Worm (Caenorhabditis elegans) whole organism, late embryonic: ENCODE data around the gene fbxb-103.

Experiments
- ceh-18 ChIP-seq: sonication (generic microtip); optimal IDR thresholded peaks from 2 replicates; lab custom pipeline; 2016; ENCODE audit warnings: missing genetic modification characterization, missing compliant biosample characterization
- ceh-45 ChIP-seq: fragments of 200-800 bp; sonication (Bioruptor generic); IDR thresholded peaks from 2 replicates; pipeline ENCODE4 v1.3.6; 2022; ENCODE audit warnings: missing genetic modification reagents, missing genetic modification characterization, missing compliant biosample characterization
- elt-2 ChIP-seq: sonication (generic microtip); optimal IDR thresholded peaks from 2 replicates; lab custom pipeline; 2016; ENCODE audit warnings: missing genetic modification reagents, missing genetic modification characterization, missing compliant biosample characterization
- tbx-2 ChIP-seq: sonication (generic microtip); optimal IDR thresholded peaks from 2 replicates; lab custom pipeline; 2016; ENCODE audit warnings: missing genetic modification characterization, missing compliant biosample characterization

DNA sequence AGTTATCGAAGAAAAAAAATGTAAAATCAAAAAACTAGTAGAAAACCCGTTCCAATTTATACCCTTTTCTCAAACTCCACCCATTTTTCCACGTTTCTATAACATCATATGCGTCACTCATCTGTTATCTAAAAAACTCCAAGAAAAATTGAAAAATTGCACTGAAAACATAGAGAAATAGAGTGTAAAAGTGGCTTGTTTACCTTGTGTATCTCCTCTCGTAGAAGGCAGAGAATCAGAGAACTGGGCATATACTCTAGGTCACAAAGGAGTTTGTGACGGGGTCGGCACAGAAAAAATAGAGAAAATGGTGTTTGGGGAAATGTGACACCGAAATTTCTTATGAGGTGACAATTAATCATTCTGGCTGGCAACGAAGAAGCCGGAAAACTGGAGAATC lies 4.3 kb downstream of the fbxb-103 start:
- TF ChIP-seq ceh-45: no peak
- no peak for TF ChIP-seq tbx-2 (tag; lab: Kevin White, UChicago)
- TF ChIP-seq ceh-18 (tag; lab: Kevin White, UChicago): no peak
- TF ChIP-seq elt-2: peak; percentile 53
